Worm (Caenorhabditis elegans) whole organism, early embryonic: ENCODE measurements around the gene apd-3.

Experiments used
- ama-1 ChIP-seq: fragments of 150-350 bp; optimal IDR thresholded peaks from 2 replicates; lab custom pipeline; 2014
- ceh-13 ChIP-seq: fragments of 200-800 bp; sonication (Bioruptor generic); optimal IDR thresholded peaks from 2 replicates; lab custom pipeline; 2018; ENCODE audit warnings: mild to moderate bottlenecking, missing genetic modification characterization, missing compliant biosample characterization
- ets-7 ChIP-seq: sonication (generic microtip); optimal IDR thresholded peaks from 2 replicates; lab custom pipeline; 2016; ENCODE audit warnings: missing genotype, missing genetic modification characterization, missing compliant biosample characterization
- flt-1 ChIP-seq: fragments of 200-800 bp; sonication (Bioruptor generic); IDR thresholded peaks from 2 replicates; pipeline ENCODE4 v1.3.6; 2022; ENCODE audit warnings: missing genetic modification characterization, missing compliant biosample characterization
- hmg-4 ChIP-seq: fragments of 200-800 bp; sonication (Bioruptor generic); optimal IDR thresholded peaks from 2 replicates; lab custom pipeline; 2018; ENCODE audit warnings: mild to moderate bottlenecking, missing genetic modification characterization, missing compliant biosample characterization
- pes-1 ChIP-seq: fragments of 200-800 bp; sonication (Bioruptor generic); IDR thresholded peaks from 2 replicates; pipeline ENCODE4 v1.3.6; 2022; ENCODE audit warnings: missing genetic modification reagents, missing genetic modification characterization, missing compliant biosample characterization
- tra-4 ChIP-seq: sonication (generic microtip); optimal IDR thresholded peaks from 2 replicates; lab custom pipeline; 2017; ENCODE audit warnings: missing genetic modification characterization, missing compliant biosample characterization

DNA sequence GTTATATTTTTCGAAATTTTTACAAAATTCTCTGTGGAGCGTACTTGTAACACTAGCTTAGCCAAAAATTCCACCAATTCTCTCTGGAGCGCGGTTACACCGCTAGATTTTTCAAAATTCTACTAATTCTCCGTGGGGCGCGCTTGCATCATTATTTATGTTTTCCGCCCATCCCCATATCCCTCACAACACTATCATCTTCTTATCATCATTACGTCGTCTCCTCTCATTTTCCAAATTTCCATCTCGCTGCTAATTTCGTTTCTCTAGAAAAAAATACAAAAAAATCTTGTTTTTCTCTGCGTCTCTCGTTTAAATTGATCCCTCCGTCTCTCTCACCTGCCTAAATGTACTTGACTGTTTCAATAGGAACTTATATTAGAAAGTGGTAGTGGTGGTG lies 9.1 kb upstream of the apd-3 start:
- TF ChIP-seq tra-4 (no peak), flt-1 (GFP tag; lab: Robert Waterston, UW) (no peak), ama-1 (lab: Kevin White, UChicago) (no peak), ceh-13 (GFP tag; lab: Kevin White, UChicago) (no peak), hmg-4 (no peak), ets-7 (tag; lab: Kevin White, UChicago) (no peak), pes-1 (GFP tag; lab: Robert Waterston, UW) (no peak)
